Comparison of ENCODE assay signal across 5 fruit fly cellular contexts in genomic region chr3R:17394318-17395188, dm6.
TF ChIP-seq lines count a peak whose summit lies in the region.

TSS of gene CREG (minus strand) at chr3R:17394640.

TF ChIP-seq in whole organism, adult, 20 proteins besides CTCF, POLR2A, EP300 and RAD21 (continued from another document):
- TF ChIP-seq Mnt (GFP tag; optimal IDR thresholded peaks at IDR 0.05; lab: Kevin White, UChicago) (peak; percentile 25), Crg-1 (GFP tag; optimal IDR thresholded peaks at IDR 0.05; lab: Kevin White, UChicago) (peak; percentile 2), kay (GFP tag; lab: Kevin White, UChicago; ENCODE audit: borderline replicate concordance) (peak; percentile 83)

TF ChIP-seq in whole organism, embryonic, 481 proteins besides CTCF, POLR2A, EP300 and RAD21 (continued from another document and continues in another):
- TF ChIP-seq kni (GFP tag; optimal IDR thresholded peaks at IDR 0.05; lab: Kevin White, UChicago): peak; percentile 6
- TF ChIP-seq Hey (tag; optimal IDR thresholded peaks at IDR 0.05; lab: Kevin White, UChicago): no peak
- TF ChIP-seq Rfx (GFP tag; IDR thresholded peaks at IDR 0.05; lab: Robert Waterston, UW): 0 out of 2 replicates have a peak, but pooled peaks have one; percentile 4
- TF ChIP-seq sisA (GFP tag; IDR thresholded peaks at IDR 0.05; lab: Robert Waterston, UW): no peak
- TF ChIP-seq maf-S (GFP tag; optimal IDR thresholded peaks at IDR 0.05; lab: Kevin White, UChicago): no peak
- TF ChIP-seq CG4424 (GFP tag; optimal IDR thresholded peaks at IDR 0.05; lab: Kevin White, UChicago): peak; percentile 11
- TF ChIP-seq eve (GFP tag; optimal IDR thresholded peaks at IDR 0.05; lab: Kevin White, UChicago): peak in 1 of 2 experiments; percentile 13
- no peak for TF ChIP-seq sd (tag; optimal IDR thresholded peaks at IDR 0.05; lab: Kevin White, UChicago)
- no peak for TF ChIP-seq stc (GFP tag; IDR thresholded peaks at IDR 0.05; lab: Robert Waterston, UW)
- no peak for TF ChIP-seq corto (GFP tag; optimal IDR thresholded peaks at IDR 0.05; lab: Kevin White, UChicago)
- TF ChIP-seq CG16815 (GFP tag; optimal IDR thresholded peaks at IDR 0.05; lab: Kevin White, UChicago): peak; percentile 18
- TF ChIP-seq NC2β (GFP tag; optimal IDR thresholded peaks at IDR 0.05; lab: Kevin White, UChicago): peak; percentile 15
- no peak for TF ChIP-seq Dfd (GFP tag; optimal IDR thresholded peaks at IDR 0.05; lab: Kevin White, UChicago)
- no peak for TF ChIP-seq CG7786 (GFP tag; optimal IDR thresholded peaks at IDR 0.05; lab: Kevin White, UChicago)
- TF ChIP-seq tin (GFP tag; optimal IDR thresholded peaks at IDR 0.05; lab: Kevin White, UChicago): no peak
- TF ChIP-seq Lpt (GFP tag; optimal IDR thresholded peaks at IDR 0.05; lab: Kevin White, UChicago): no peak
- no peak for TF ChIP-seq CG11723 (GFP tag; optimal IDR thresholded peaks at IDR 0.05; lab: Kevin White, UChicago)
- peak; percentile 79 for TF ChIP-seq row (GFP tag; IDR thresholded peaks at IDR 0.05; lab: Robert Waterston, UW)
- TF ChIP-seq MESR4 (GFP tag; optimal IDR thresholded peaks at IDR 0.05; lab: Kevin White, UChicago): no peak
- TF ChIP-seq D19A (tag; optimal IDR thresholded peaks at IDR 0.05; lab: Kevin White, UChicago): peak; percentile 21
- no peak for TF ChIP-seq CG6689 (GFP tag; IDR thresholded peaks at IDR 0.05; lab: Robert Waterston, UW)
- no peak for TF ChIP-seq B-H1 (GFP tag; IDR thresholded peaks at IDR 0.05; lab: Robert Waterston, UW)
- no peak for TF ChIP-seq CG12236 (GFP tag; optimal IDR thresholded peaks at IDR 0.05; lab: Kevin White, UChicago)
- TF ChIP-seq prd (optimal IDR thresholded peaks at IDR 0.05; lab: Kevin White, UChicago): no peak
- no peak for TF ChIP-seq prd (GFP tag; IDR thresholded peaks at IDR 0.05; lab: Robert Waterston, UW)
- no peak for TF ChIP-seq CG3847 (GFP tag; IDR thresholded peaks at IDR 0.05; lab: Robert Waterston, UW)
- no peak for TF ChIP-seq peb (GFP tag; IDR thresholded peaks at IDR 0.05; lab: Robert Waterston, UW)
- no peak for TF ChIP-seq cwo (GFP tag; optimal IDR thresholded peaks at IDR 0.05; lab: Kevin White, UChicago)
- no peak for TF ChIP-seq CG31224 (GFP tag; IDR thresholded peaks at IDR 0.05; lab: Robert Waterston, UW)
- no peak for TF ChIP-seq CG18476 (GFP tag; optimal IDR thresholded peaks at IDR 0.05; lab: Kevin White, UChicago)
- no peak for TF ChIP-seq CG5245 (GFP tag; optimal IDR thresholded peaks at IDR 0.05; lab: Kevin White, UChicago)
- TF ChIP-seq Hr39 (optimal IDR thresholded peaks at IDR 0.05; lab: Kevin White, UChicago): no peak
- TF ChIP-seq CG12744 (GFP tag; optimal IDR thresholded peaks at IDR 0.05; lab: Kevin White, UChicago): no peak
- TF ChIP-seq tup (GFP tag; optimal IDR thresholded peaks at IDR 0.05; lab: Kevin White, UChicago): no peak

TF ChIP-seq in whole organism, prepupa, 60 proteins besides CTCF, POLR2A, EP300 and RAD21 (continued from another document and continues in another):
- TF ChIP-seq CG6163 (GFP tag; IDR thresholded peaks at IDR 0.05; lab: Robert Waterston, UW): peak; percentile 33; the same call in 1 of the 3 replicates
- no peak for TF ChIP-seq CG8319 (GFP tag; optimal IDR thresholded peaks at IDR 0.05; lab: Kevin White, UChicago)
- peak; percentile 62 for TF ChIP-seq pdm3 (GFP tag; optimal IDR thresholded peaks at IDR 0.05; lab: Kevin White, UChicago)
- TF ChIP-seq Eip75B (GFP tag; optimal IDR thresholded peaks at IDR 0.05; lab: Kevin White, UChicago): peak; percentile 51
- TF ChIP-seq eg (GFP tag; IDR thresholded peaks at IDR 0.05; lab: Robert Waterston, UW): no peak
- TF ChIP-seq CG15336 (GFP tag; IDR thresholded peaks at IDR 0.05; lab: Robert Waterston, UW): no peak
- peak; percentile 88 for TF ChIP-seq Eip78C (GFP tag; lab: Kevin White, UChicago)
- no peak for TF ChIP-seq fd59A (GFP tag; optimal IDR thresholded peaks at IDR 0.05; lab: Kevin White, UChicago)
- peak; percentile 53 for TF ChIP-seq CG3919 (GFP tag; optimal IDR thresholded peaks at IDR 0.05; lab: Kevin White, UChicago)
- TF ChIP-seq Hr4 (GFP tag; optimal IDR thresholded peaks at IDR 0.05; lab: Kevin White, UChicago): peak; percentile 48
- TF ChIP-seq CG6854 (GFP tag; optimal IDR thresholded peaks at IDR 0.05; lab: Kevin White, UChicago): peak; percentile 12
- TF ChIP-seq CG10631 (GFP tag; optimal IDR thresholded peaks at IDR 0.05; lab: Kevin White, UChicago): peak; percentile 10
- peak; percentile 41 for TF ChIP-seq CG11902 (GFP tag; optimal IDR thresholded peaks at IDR 0.05; lab: Kevin White, UChicago)
- TF ChIP-seq Sox14 (GFP tag; optimal IDR thresholded peaks at IDR 0.05; lab: Kevin White, UChicago): peak; percentile 59
- no peak for TF ChIP-seq fd85E (GFP tag; optimal IDR thresholded peaks at IDR 0.05; lab: Kevin White, UChicago)
- TF ChIP-seq CG9139 (GFP tag; optimal IDR thresholded peaks at IDR 0.05; lab: Kevin White, UChicago): no peak
- peak; percentile 65 for TF ChIP-seq topi (GFP tag; optimal IDR thresholded peaks at IDR 0.05; lab: Kevin White, UChicago)
- no peak for TF ChIP-seq CG11294 (GFP tag; IDR thresholded peaks at IDR 0.05; lab: Robert Waterston, UW)
- no peak for TF ChIP-seq CG16779 (tag; optimal IDR thresholded peaks at IDR 0.05; lab: Kevin White, UChicago)
- peak; percentile 32 for TF ChIP-seq acj6 (GFP tag; optimal IDR thresholded peaks at IDR 0.05; lab: Kevin White, UChicago)
- peak; percentile 48 for TF ChIP-seq Eip93F (GFP tag; optimal IDR thresholded peaks at IDR 0.05; lab: Kevin White, UChicago)
- no peak for TF ChIP-seq CG3032 (tag; optimal IDR thresholded peaks at IDR 0.05; lab: Kevin White, UChicago)
- TF ChIP-seq CG6276 (GFP tag; optimal IDR thresholded peaks at IDR 0.05; lab: Kevin White, UChicago): peak; percentile 22
- TF ChIP-seq esn (GFP tag; optimal IDR thresholded peaks at IDR 0.05; lab: Kevin White, UChicago): peak; percentile 72
- TF ChIP-seq OdsH (GFP tag; optimal IDR thresholded peaks at IDR 0.05; lab: Kevin White, UChicago): peak; percentile 57
- peak; percentile 6 for TF ChIP-seq CG10669 (GFP tag; optimal IDR thresholded peaks at IDR 0.05; lab: Kevin White, UChicago)
- TF ChIP-seq CG7368 (GFP tag; optimal IDR thresholded peaks at IDR 0.05; lab: Kevin White, UChicago): peak; percentile 12
- TF ChIP-seq CG8119 (GFP tag; IDR thresholded peaks at IDR 0.05; lab: Robert Waterston, UW): 0 out of 3 replicates have a peak, but pooled peaks have one; percentile 15
- TF ChIP-seq net (GFP tag; optimal IDR thresholded peaks at IDR 0.05; lab: Kevin White, UChicago): peak; percentile 44
- TF ChIP-seq lz (GFP tag; optimal IDR thresholded peaks at IDR 0.05; lab: Kevin White, UChicago): peak; percentile 43
- no peak for TF ChIP-seq Ets96B (tag; optimal IDR thresholded peaks at IDR 0.05; lab: Kevin White, UChicago)
- peak; percentile 2 for TF ChIP-seq spab (GFP tag; optimal IDR thresholded peaks at IDR 0.05; lab: Kevin White, UChicago)
- peak; percentile 45 for TF ChIP-seq CG34406 (GFP tag; optimal IDR thresholded peaks at IDR 0.05; lab: Kevin White, UChicago)
- no peak for TF ChIP-seq Gug (GFP tag; IDR thresholded peaks at IDR 0.05; lab: Robert Waterston, UW)

TF ChIP-seq in whole organism, pupa, 21 proteins besides CTCF, POLR2A, EP300 and RAD21 (continued from another document):
- peak; percentile 11 for TF ChIP-seq CG9948 (tag; optimal IDR thresholded peaks at IDR 0.05; lab: Kevin White, UChicago)

TF ChIP-seq in whole organism, wandering third instar larva, 38 proteins besides CTCF, POLR2A, EP300 and RAD21 (continued from another document):
- no peak for TF ChIP-seq Hnf4 (GFP tag; optimal IDR thresholded peaks at IDR 0.05; lab: Kevin White, UChicago)
- no peak for TF ChIP-seq Dif (GFP tag; optimal IDR thresholded peaks at IDR 0.05; lab: Kevin White, UChicago; ENCODE audit: partially characterized antibody)
- TF ChIP-seq woc (GFP tag; optimal IDR thresholded peaks at IDR 0.05; lab: Kevin White, UChicago): peak; percentile 70
- no peak for TF ChIP-seq Myc (optimal IDR thresholded peaks at IDR 0.05; lab: Kevin White, UChicago)
- peak in 1 of 2 experiments; percentile 48 for TF ChIP-seq foxo (GFP tag; optimal IDR thresholded peaks at IDR 0.05; lab: Kevin White, UChicago)
- no peak for TF ChIP-seq CG32264 (GFP tag; optimal IDR thresholded peaks at IDR 0.05; lab: Kevin White, UChicago)
- no peak for TF ChIP-seq usp (GFP tag; optimal IDR thresholded peaks at IDR 0.05; lab: Kevin White, UChicago)
- TF ChIP-seq CrebA (GFP tag; optimal IDR thresholded peaks at IDR 0.05; lab: Kevin White, UChicago; ENCODE audit: borderline replicate concordance): no peak
- no peak for TF ChIP-seq Vsx2 (GFP tag; optimal IDR thresholded peaks at IDR 0.05; lab: Kevin White, UChicago; ENCODE audit: partially characterized antibody)
- peak; percentile 19 for TF ChIP-seq tai (GFP tag; optimal IDR thresholded peaks at IDR 0.05; lab: Kevin White, UChicago)
- TF ChIP-seq dmrt93B (GFP tag; optimal IDR thresholded peaks at IDR 0.05; lab: Kevin White, UChicago): peak; percentile 37
- no peak for TF ChIP-seq dsf (GFP tag; optimal IDR thresholded peaks at IDR 0.05; lab: Kevin White, UChicago; ENCODE audit: borderline replicate concordance)
- TF ChIP-seq GATAd (GFP tag; optimal IDR thresholded peaks at IDR 0.05; lab: Kevin White, UChicago): no peak
- peak; percentile 5 for TF ChIP-seq br (GFP tag; optimal IDR thresholded peaks at IDR 0.05; lab: Kevin White, UChicago)
- TF ChIP-seq Jra (GFP tag; optimal IDR thresholded peaks at IDR 0.05; lab: Kevin White, UChicago): peak; percentile 42
